Worm (Caenorhabditis elegans) whole organism, L2 larva: ENCODE measurements around the gene E02H4.4.

Source experiments
- C34F6.9 ChIP-seq: fragments of 150-350 bp; optimal IDR thresholded peaks from 2 replicates; lab custom pipeline; 2014; ENCODE audit warnings: missing biosample characterization, missing genetic modification characterization
- F13H6.1 ChIP-seq: sonication (generic microtip); optimal IDR thresholded peaks from 2 replicates; lab custom pipeline; 2016; ENCODE audit warnings: missing genetic modification characterization, missing compliant biosample characterization
- R02D3.7 ChIP-seq: fragments of 150-350 bp; optimal IDR thresholded peaks from 2 replicates; lab custom pipeline; 2014; ENCODE audit warnings: missing biosample characterization, missing genetic modification characterization
- Y55F3AM.14 ChIP-seq: fragments of 200-800 bp; sonication (Bioruptor generic); optimal IDR thresholded peaks from 2 replicates; lab custom pipeline; 2018; ENCODE audit warnings: mild to moderate bottlenecking, missing genetic modification characterization, missing compliant biosample characterization
- ZK546.5 ChIP-seq: sonication (generic microtip); optimal IDR thresholded peaks from 2 replicates; lab custom pipeline; 2017; ENCODE audit warnings: missing biosample characterization, missing genetic modification characterization
- aly-2 ChIP-seq: fragments of 150-350 bp; optimal IDR thresholded peaks from 2 replicates; lab custom pipeline; 2014; ENCODE audit warnings: missing biosample characterization, missing genetic modification characterization
- blmp-1 ChIP-seq: sonication (generic microtip); optimal IDR thresholded peaks from 2 replicates; lab custom pipeline; 2017; ENCODE audit warnings: missing genetic modification characterization, mild to moderate bottlenecking, missing compliant biosample characterization, antibody characterized with exemption, moderate library complexity; ENCODE audit not compliant: insufficient read depth
- ceh-16 ChIP-seq: fragments of 150-350 bp; optimal IDR thresholded peaks from 2 replicates; lab custom pipeline; 2014; ENCODE audit warnings: missing biosample characterization, missing genetic modification characterization
- ceh-82 ChIP-seq: fragments of 150-350 bp; optimal IDR thresholded peaks from 2 replicates; lab custom pipeline; 2014; ENCODE audit warnings: missing biosample characterization, missing genetic modification characterization
- crh-2 ChIP-seq: sonication (generic microtip); optimal IDR thresholded peaks from 2 replicates; lab custom pipeline; 2017; ENCODE audit warnings: missing biosample characterization, missing genetic modification characterization
- dmd-4 ChIP-seq: sonication (generic microtip); optimal IDR thresholded peaks from 2 replicates; lab custom pipeline; 2017; ENCODE audit warnings: missing biosample characterization, missing genetic modification characterization
- elt-3 ChIP-seq: sonication (generic microtip); optimal IDR thresholded peaks from 2 replicates; lab custom pipeline; 2017; ENCODE audit warnings: missing biosample characterization, missing genetic modification characterization
- fos-1 ChIP-seq: fragments of 150-350 bp; optimal IDR thresholded peaks from 2 replicates; lab custom pipeline; 2014; ENCODE audit warnings: missing biosample characterization, missing genetic modification characterization
- gmeb-1 ChIP-seq: fragments of 150-350 bp; optimal IDR thresholded peaks from 2 replicates; lab custom pipeline; 2014; ENCODE audit warnings: missing biosample characterization, missing genetic modification characterization
- lin-11 ChIP-seq: fragments of 150-350 bp; sonication (generic microtip); optimal IDR thresholded peaks from 2 replicates; lab custom pipeline; 2014; ENCODE audit warnings: missing biosample characterization, missing genetic modification characterization, inconsistent platforms, mixed read lengths
- lin-39 ChIP-seq: fragments of 150-350 bp; optimal IDR thresholded peaks from 2 replicates; lab custom pipeline; 2014; ENCODE audit warnings: missing biosample characterization, missing genetic modification reagents, missing genetic modification characterization
- lsy-2 ChIP-seq, 2 experiments: fragments of 150-350 bp in 1 of 2; sonication (generic microtip) in 1 of 2; optimal IDR thresholded peaks; 2 replicates each; lab custom pipeline; 2014 to 2017; ENCODE audit warnings: missing biosample characterization in 2 of 2, missing genetic modification characterization in 2 of 2
- mab-5 ChIP-seq: fragments of 150-350 bp; optimal IDR thresholded peaks from 2 replicates; lab custom pipeline; 2014; ENCODE audit warnings: missing biosample characterization, missing genetic modification characterization
- mbf-1 ChIP-seq: sonication (generic microtip); optimal IDR thresholded peaks from 2 replicates; lab custom pipeline; 2017; ENCODE audit warnings: missing biosample characterization, missing genetic modification characterization
- mdl-1 ChIP-seq, 2 experiments: fragments of 150-350 bp in 1 of 2; sonication (generic microtip) in 1 of 2; optimal IDR thresholded peaks; 2 replicates each; lab custom pipeline; 2017; ENCODE audit warnings: missing biosample characterization in 2 of 2, missing genetic modification characterization in 2 of 2
- nhr-10 ChIP-seq: sonication (generic microtip); optimal IDR thresholded peaks from 2 replicates; lab custom pipeline; 2017; ENCODE audit warnings: missing biosample characterization, missing genetic modification characterization
- nhr-11 ChIP-seq: fragments of 150-350 bp; optimal IDR thresholded peaks from 2 replicates; lab custom pipeline; 2014; ENCODE audit warnings: missing biosample characterization, missing genetic modification characterization
- nhr-129 ChIP-seq: fragments of 150-350 bp; optimal IDR thresholded peaks from 2 replicates; lab custom pipeline; 2014; ENCODE audit warnings: missing biosample characterization, missing genetic modification characterization
- nhr-21 ChIP-seq: fragments of 150-350 bp; optimal IDR thresholded peaks from 2 replicates; lab custom pipeline; 2014; ENCODE audit warnings: missing biosample characterization, missing genetic modification characterization
- nhr-23 ChIP-seq: fragments of 150-350 bp; optimal IDR thresholded peaks from 2 replicates; lab custom pipeline; 2014; ENCODE audit warnings: missing biosample characterization, missing genetic modification reagents, missing genetic modification characterization
- nhr-237 ChIP-seq: fragments of 150-350 bp; optimal IDR thresholded peaks from 2 replicates; lab custom pipeline; 2014; ENCODE audit warnings: missing biosample characterization, missing genetic modification characterization
- nhr-25 ChIP-seq: fragments of 150-350 bp; sonication (generic microtip); optimal IDR thresholded peaks from 3 replicates; lab custom pipeline; 2014; ENCODE audit warnings: missing biosample characterization, missing genetic modification characterization
- sem-4 ChIP-seq: fragments of 150-350 bp; optimal IDR thresholded peaks from 2 replicates; lab custom pipeline; 2014; ENCODE audit warnings: missing biosample characterization, missing genetic modification reagents, missing genetic modification characterization
- skn-1 ChIP-seq: sonication (generic microtip); optimal IDR thresholded peaks from 2 replicates; lab custom pipeline; 2017; ENCODE audit warnings: missing biosample characterization, missing genetic modification characterization
- sma-3 ChIP-seq: sonication (generic microtip); optimal IDR thresholded peaks from 2 replicates; lab custom pipeline; 2016; ENCODE audit warnings: missing genetic modification reagents, missing genetic modification characterization, missing compliant biosample characterization
- sma-9 ChIP-seq, 2 experiments: fragments of 150-350 bp in 1 of 2; sonication (generic microtip) in 1 of 2; optimal IDR thresholded peaks; 2 replicates each; lab custom pipeline; 2014 to 2016; ENCODE audit warnings: missing genetic modification characterization in 2 of 2, mild to moderate bottlenecking in 1 of 2, missing biosample characterization in 1 of 2, missing compliant biosample characterization in 1 of 2, missing genetic modification reagents in 1 of 2, moderate library complexity in 1 of 2
- unc-39 ChIP-seq: fragments of 150-350 bp; optimal IDR thresholded peaks from 2 replicates; lab custom pipeline; 2014; ENCODE audit warnings: missing biosample characterization, missing genetic modification characterization
- unc-62 ChIP-seq: fragments of 150-350 bp; optimal IDR thresholded peaks from 2 replicates; lab custom pipeline; 2014; ENCODE audit warnings: missing biosample characterization, missing genetic modification reagents, missing genetic modification characterization
- ztf-1 ChIP-seq: fragments of 200-800 bp; sonication (Bioruptor generic); conservative IDR thresholded peaks from 2 replicates; pipeline ENCODE4 v1.3.6; 2022; ENCODE audit warnings: missing genetic modification characterization, missing compliant biosample characterization
- ztf-11 ChIP-seq: sonication (generic microtip); optimal IDR thresholded peaks from 2 replicates; lab custom pipeline; 2017; ENCODE audit warnings: missing biosample characterization, missing genetic modification characterization
- ztf-4 ChIP-seq: fragments of 150-350 bp; optimal IDR thresholded peaks from 2 replicates; lab custom pipeline; 2014; ENCODE audit warnings: missing biosample characterization, missing genetic modification characterization

E02H4.4 gene

ce11 chrX:14303078-14303477, 45.3 kb downstream of the E02H4.4 start, which contains the start of gene C11H1.5:
Gene C11H1.5 (minus strand): TSS chrX:14303178.
- no peak for TF ChIP-seq crh-2 (tag; lab: Kevin White, UChicago)
- TF ChIP-seq R02D3.7 (tag; lab: Kevin White, UChicago): no peak
- no peak for TF ChIP-seq unc-62
- no peak for TF ChIP-seq nhr-10 (tag; lab: Kevin White, UChicago)
- no peak for TF ChIP-seq mdl-1 (tag; optimal IDR thresholded peaks at IDR 0.05; lab: Kevin White, UChicago)
- TF ChIP-seq unc-39 (tag; lab: Kevin White, UChicago): no peak
- TF ChIP-seq, all 48 proteins: peak for 0

- no peak for TF ChIP-seq sem-4 (tag; lab: Kevin White, UChicago)
- no peak for TF ChIP-seq nhr-23 (tag; lab: Kevin White, UChicago)
- TF ChIP-seq sma-9 (GFP tag; optimal IDR thresholded peaks at IDR 0.05; lab: Kevin White, UChicago): no peak
- no peak for TF ChIP-seq sma-9 (tag; optimal IDR thresholded peaks at IDR 0.05; lab: Kevin White, UChicago)
- TF ChIP-seq lin-39 (tag; lab: Kevin White, UChicago): no peak
- no peak for TF ChIP-seq sma-3
- TF ChIP-seq mbf-1: no peak
- no peak for TF ChIP-seq ZK546.5
- no peak for TF ChIP-seq mab-5 (tag; lab: Kevin White, UChicago)
- TF ChIP-seq nhr-129: no peak
- TF ChIP-seq nhr-11 (tag; lab: Kevin White, UChicago): no peak
- TF ChIP-seq elt-3 (tag; lab: Kevin White, UChicago): no peak
- TF ChIP-seq fos-1 (tag; lab: Kevin White, UChicago): no peak
- TF ChIP-seq C34F6.9 (tag; lab: Kevin White, UChicago): no peak
- no peak for TF ChIP-seq unc-62
- TF ChIP-seq dmd-4 (tag; lab: Kevin White, UChicago): no peak
These were observed 49.9 kb downstream of the E02H4.4 start, which contains the start of gene gphr-2 for ce11 chrX:14307667-14308066. Gene gphr-2 (minus strand): TSS chrX:14307767.

- TF ChIP-seq Y55F3AM.14 (GFP tag; lab: Kevin White, UChicago): no peak
- no peak for TF ChIP-seq elt-3 (tag; lab: Kevin White, UChicago)
- no peak for TF ChIP-seq ztf-4 (tag; lab: Kevin White, UChicago)
- TF ChIP-seq ceh-16 (tag; lab: Kevin White, UChicago): no peak
- TF ChIP-seq unc-62: no peak
- TF ChIP-seq skn-1: no peak
- TF ChIP-seq nhr-10 (tag; lab: Kevin White, UChicago): no peak
- no peak for TF ChIP-seq sem-4 (tag; lab: Kevin White, UChicago)
- TF ChIP-seq ztf-1 (GFP tag; lab: Robert Waterston, UW): no peak
- TF ChIP-seq nhr-237 (tag; lab: Kevin White, UChicago): no peak
- no peak for TF ChIP-seq ceh-82 (tag; lab: Kevin White, UChicago)
- TF ChIP-seq F13H6.1 (tag; lab: Kevin White, UChicago): no peak
- TF ChIP-seq mab-5 (tag; lab: Kevin White, UChicago): no peak
- TF ChIP-seq unc-39 (tag; lab: Kevin White, UChicago): no peak
- no peak for TF ChIP-seq mbf-1
- TF ChIP-seq gmeb-1 (tag; lab: Kevin White, UChicago): no peak
- no peak for TF ChIP-seq lsy-2 (tag; optimal IDR thresholded peaks at IDR 0.05; lab: Kevin White, UChicago)
- no peak for TF ChIP-seq sma-3
- TF ChIP-seq ztf-11 (tag; lab: Kevin White, UChicago): no peak
These were observed 51.9 kb downstream of the E02H4.4 start for ce11 chrX:14309656-14310055.

- TF ChIP-seq nhr-237 (tag; lab: Kevin White, UChicago) (no peak), ZK546.5 (no peak), gmeb-1 (tag; lab: Kevin White, UChicago) (no peak), sma-9 (GFP tag; optimal IDR thresholded peaks at IDR 0.05; lab: Kevin White, UChicago) (no peak), sma-9 (tag; optimal IDR thresholded peaks at IDR 0.05; lab: Kevin White, UChicago) (no peak), unc-39 (tag; lab: Kevin White, UChicago) (no peak), blmp-1 (tag; lab: Kevin White, UChicago) (no peak), nhr-25 (tag; lab: Kevin White, UChicago) (no peak), aly-2 (tag; lab: Kevin White, UChicago) (no peak), C34F6.9 (tag; lab: Kevin White, UChicago) (no peak), mbf-1 (no peak), nhr-21 (tag; lab: Kevin White, UChicago) (no peak), skn-1 (no peak), dmd-4 (tag; lab: Kevin White, UChicago) (no peak), lin-11 (tag; lab: Kevin White, UChicago) (no peak)
These were observed 53.8 kb downstream of the E02H4.4 start, which contains the start of gene mgrn-1 for ce11 chrX:14311583-14311982. Gene mgrn-1 (minus strand): TSS chrX:14311683.
